Fruit fly (Drosophila melanogaster): ENCODE measurements around the gene Nepl19.

The Nepl19 gene

DNA sequence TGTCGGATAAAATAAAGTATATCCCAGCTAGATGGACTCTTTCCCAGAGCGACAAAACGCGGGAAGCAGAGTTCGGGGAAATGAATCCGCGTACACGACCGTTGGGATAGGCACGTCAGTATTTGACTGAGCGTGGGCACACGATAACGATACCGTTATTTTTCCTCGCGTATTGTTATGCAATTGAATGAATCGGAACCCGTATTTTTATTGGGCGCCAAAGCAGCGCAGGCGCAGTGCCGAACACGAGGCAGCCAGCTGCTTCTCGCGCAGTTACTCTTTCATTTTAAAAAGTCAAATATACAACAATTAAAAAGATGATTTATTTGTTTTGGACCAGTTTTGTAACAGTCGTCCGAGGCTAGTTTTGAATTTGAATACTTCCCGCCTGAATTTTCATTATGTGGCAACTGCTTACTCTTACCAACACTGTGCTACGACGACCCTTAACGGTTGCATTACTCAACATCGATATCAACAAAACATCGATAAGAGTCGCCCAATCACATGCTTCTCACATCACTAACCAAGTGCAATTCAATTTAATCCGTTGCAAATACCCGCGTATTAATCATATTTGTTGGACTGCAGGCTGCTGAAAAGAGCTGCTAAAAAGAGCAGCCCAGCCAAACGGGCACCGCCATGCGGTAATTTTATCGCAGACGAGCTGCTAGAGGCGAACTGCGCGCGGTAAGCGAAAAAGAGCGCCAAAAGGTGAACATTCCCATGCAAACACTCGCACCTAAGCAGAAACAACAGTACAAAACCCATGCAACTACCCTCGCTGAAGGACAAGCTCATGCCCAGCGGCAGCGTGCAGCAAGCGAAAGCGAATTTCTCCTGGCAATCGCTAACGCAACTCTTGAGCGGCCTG, 7.9 kb upstream of the Nepl19 start, which contains the start of the genes CG33203 and Doa (continued):
- TF ChIP-seq CG34376 (GFP tag; optimal IDR thresholded peaks at IDR 0.05) (no peak), Vsx1 (GFP tag; optimal IDR thresholded peaks at IDR 0.05) (no peak), Fer1 (GFP tag; optimal IDR thresholded peaks at IDR 0.05) (no peak), D19A (tag; optimal IDR thresholded peaks at IDR 0.05) (no peak), insv (GFP tag; optimal IDR thresholded peaks at IDR 0.05) (peak in 1 of 2 experiments; percentile 21), tgo (GFP tag; IDR thresholded peaks at IDR 0.05) (no peak; the same call in 1 of the 3 replicates), Aef1 (GFP tag; IDR thresholded peaks at IDR 0.05) (no peak), Nf-YC (tag; optimal IDR thresholded peaks at IDR 0.05) (peak; percentile 28), eve (GFP tag; optimal IDR thresholded peaks at IDR 0.05) (no peak), lmd (GFP tag; IDR thresholded peaks at IDR 0.05) (peak; percentile 26; the same call in 1 of the 2 replicates), shn (GFP tag; optimal IDR thresholded peaks at IDR 0.05) (peak; percentile 54), ERR (GFP tag; optimal IDR thresholded peaks at IDR 0.05) (no peak), CG12942 (GFP tag; optimal IDR thresholded peaks at IDR 0.05) (peak; percentile 2), jing (GFP tag; optimal IDR thresholded peaks at IDR 0.05) (no peak), CG8478 (optimal IDR thresholded peaks at IDR 0.05) (no peak), ham (GFP tag; IDR thresholded peaks at IDR 0.05) (no peak), CG6254 (GFP tag; optimal IDR thresholded peaks at IDR 0.05) (no peak), CG4424 (GFP tag; optimal IDR thresholded peaks at IDR 0.05) (peak; percentile 34), Tbp (GFP tag; optimal IDR thresholded peaks at IDR 0.05) (no peak), jigr1 (GFP tag; IDR thresholded peaks at IDR 0.05) (no peak), fru (optimal IDR thresholded peaks at IDR 0.05) (no peak), CG33213 (GFP tag; optimal IDR thresholded peaks at IDR 0.05) (peak; percentile 73), Lhr (GFP tag; optimal IDR thresholded peaks at IDR 0.05) (peak; percentile 80), disco-r (GFP tag; optimal IDR thresholded peaks at IDR 0.05) (no peak), unc-4 (GFP tag; IDR thresholded peaks at IDR 0.05; ENCODE audit: partially characterized antibody) (peak; percentile 87), CG14050 (GFP tag; IDR thresholded peaks at IDR 0.05) (no peak), vfl (GFP tag; optimal IDR thresholded peaks at IDR 0.05) (peak; percentile 46), gem (tag; optimal IDR thresholded peaks at IDR 0.05) (peak; percentile 31), fd3F (GFP tag; optimal IDR thresholded peaks at IDR 0.05) (no peak), CG15073 (GFP tag; optimal IDR thresholded peaks at IDR 0.05) (no peak), psq (GFP tag; optimal IDR thresholded peaks at IDR 0.05) (no peak), nerfin-2 (GFP tag; IDR thresholded peaks at IDR 0.05; ENCODE audit: partially characterized antibody) (peak; percentile 77), ap (GFP tag; IDR thresholded peaks at IDR 0.05) (no peak), CG11695 (GFP tag; IDR thresholded peaks at IDR 0.05) (no peak), cas (GFP tag; IDR thresholded peaks at IDR 0.05) (peak; percentile 48; the same call in 1 of the 2 replicates), ara (GFP tag; IDR thresholded peaks at IDR 0.05) (no peak), CG17802 (tag; optimal IDR thresholded peaks at IDR 0.05) (no peak), gfzf (GFP tag; optimal IDR thresholded peaks at IDR 0.05) (peak; percentile 29), Mad (GFP tag; optimal IDR thresholded peaks at IDR 0.05) (peak; percentile 33), CG15269 (tag; optimal IDR thresholded peaks at IDR 0.05) (no peak), CoRest (tag; optimal IDR thresholded peaks at IDR 0.05) (peak; percentile 66), HHEX (GFP tag; optimal IDR thresholded peaks at IDR 0.05) (peak; percentile 14), Gug (GFP tag; IDR thresholded peaks at IDR 0.05) (no peak; the same call in 3 of the 4 replicates), ranshi (GFP tag; IDR thresholded peaks at IDR 0.05) (0 out of 2 replicates have a peak, but pooled peaks have one; percentile 17), Blimp-1 (GFP tag; optimal IDR thresholded peaks at IDR 0.05) (no peak), grau (tag; optimal IDR thresholded peaks at IDR 0.05) (peak; percentile 33), crp (GFP tag; optimal IDR thresholded peaks at IDR 0.05) (peak in 1 of 2 experiments; percentile 34), bowl (GFP tag; IDR thresholded peaks at IDR 0.05) (no peak), CG3281 (GFP tag; optimal IDR thresholded peaks at IDR 0.05) (peak; percentile 68), vvl (GFP tag; IDR thresholded peaks at IDR 0.05) (peak; percentile 52; the same call in 1 of the 2 replicates)

All from whole organism, embryonic.